Worm (Caenorhabditis elegans): ENCODE measurements around the gene wrk-1.

The wrk-1 gene

DNA sequence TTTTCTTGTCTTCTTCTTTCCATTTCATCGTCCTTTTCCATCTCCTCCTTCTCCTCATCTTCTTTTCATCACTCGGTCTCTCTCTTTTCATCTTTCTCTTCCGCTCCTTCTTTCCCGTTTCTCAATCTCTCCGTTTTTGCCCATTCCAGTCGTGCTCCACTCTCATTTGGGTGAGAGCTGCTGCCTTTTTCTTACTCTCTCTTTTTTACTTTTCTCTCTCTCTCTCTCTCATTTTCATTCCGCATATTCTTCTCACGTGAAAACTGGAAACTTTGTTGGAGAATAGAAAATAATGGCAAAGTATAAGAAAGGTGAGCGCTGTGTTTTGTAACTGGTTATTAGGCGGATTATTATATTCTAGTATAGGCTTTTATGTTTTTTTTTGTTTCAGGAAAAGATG lies 14.1 kb downstream of the wrk-1 start, which contains the start of gene tbc-18:
tbc-18 (plus strand) TSS at position 246 of the 400 bp plus-strand sequence.
- TF ChIP-seq dpl-1 (GFP tag; optimal IDR thresholded peaks at IDR 0.05) (peak in 1 of 3 experiments; percentile 7), aha-1 (tag; optimal IDR thresholded peaks at IDR 0.05) (no peak), lin-14 (GFP tag; optimal IDR thresholded peaks at IDR 0.05) (peak; percentile 91), swsn-7 (tag; optimal IDR thresholded peaks at IDR 0.05) (peak; percentile 45), fkh-8 (tag; optimal IDR thresholded peaks at IDR 0.05) (peak; percentile 87), mep-1 (tag; optimal IDR thresholded peaks at IDR 0.05) (peak; percentile 9), ces-1 (GFP tag; optimal IDR thresholded peaks at IDR 0.05) (no peak), nhr-20 (tag; optimal IDR thresholded peaks at IDR 0.05) (peak; percentile 20), lin-35 (GFP tag; optimal IDR thresholded peaks at IDR 0.05) (peak in 1 of 2 experiments; percentile 10), xbp-1 (tag; optimal IDR thresholded peaks at IDR 0.05) (peak; percentile 32), zip-4 (GFP tag; optimal IDR thresholded peaks at IDR 0.05) (no peak), dsc-1 (tag; optimal IDR thresholded peaks at IDR 0.05) (peak; percentile 62), fkh-10 (GFP tag; optimal IDR thresholded peaks at IDR 0.05) (peak; percentile 54), lin-15B (tag; optimal IDR thresholded peaks at IDR 0.05) (no peak), C34B4.2 (tag; optimal IDR thresholded peaks at IDR 0.05) (no peak), snu-23 (GFP tag; optimal IDR thresholded peaks at IDR 0.05) (peak; percentile 47), mdl-1 (tag; optimal IDR thresholded peaks at IDR 0.05) (no peak), pax-3 (tag; optimal IDR thresholded peaks at IDR 0.05) (peak; percentile 55), efl-1 (optimal IDR thresholded peaks at IDR 0.05) (peak; percentile 6 to 46), efl-1 (GFP tag; optimal IDR thresholded peaks at IDR 0.05 in 1 of 2) (no peak), unc-86 (tag; optimal IDR thresholded peaks at IDR 0.05) (peak; percentile 54), nhr-71 (tag; optimal IDR thresholded peaks at IDR 0.05) (peak; percentile 66), nhr-47 (tag; optimal IDR thresholded peaks at IDR 0.05) (peak; percentile 57), isw-1 (GFP tag; IDR thresholded peaks at IDR 0.05) (peak; percentile 18; the same call in 1 of the 2 replicates), lsy-2 (tag; optimal IDR thresholded peaks at IDR 0.05) (peak in 1 of 2 experiments; percentile 46), egl-13 (tag; optimal IDR thresholded peaks at IDR 0.05) (peak; percentile 40), ceh-82 (tag; optimal IDR thresholded peaks at IDR 0.05) (peak in 1 of 3 experiments; percentile 64)

DNA sequence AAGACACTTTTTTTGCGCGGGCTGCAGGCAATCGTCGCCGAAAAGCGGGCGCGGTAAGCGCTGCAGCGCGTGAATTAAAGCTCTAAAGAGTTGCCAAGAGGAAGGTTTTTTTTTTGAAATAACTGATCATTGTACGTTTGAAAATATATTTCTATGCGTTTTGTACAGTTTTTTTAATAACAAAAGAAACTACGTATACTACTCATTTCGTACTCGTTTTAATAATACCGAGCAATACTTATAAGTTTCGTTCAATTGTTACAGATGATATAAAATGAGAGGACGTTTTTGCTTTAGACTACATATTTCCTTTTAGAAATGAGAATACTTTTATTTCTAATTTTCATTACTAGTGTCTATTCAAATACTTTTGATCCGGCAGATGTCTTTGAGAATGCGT lies 20.5 kb downstream of the wrk-1 start, which contains the start of gene nep-15:
nep-15 (plus strand) TSS at position 301 of the 400 bp plus-strand sequence.
- no peak for TF ChIP-seq efl-1 (optimal IDR thresholded peaks at IDR 0.05)
- no peak for TF ChIP-seq efl-1 (GFP tag; optimal IDR thresholded peaks at IDR 0.05 in 1 of 2)
- no peak for TF ChIP-seq alr-1 (tag; optimal IDR thresholded peaks at IDR 0.05; ENCODE audit: borderline replicate concordance)
- no peak for TF ChIP-seq F16B12.6 (tag; optimal IDR thresholded peaks at IDR 0.05)

DNA sequence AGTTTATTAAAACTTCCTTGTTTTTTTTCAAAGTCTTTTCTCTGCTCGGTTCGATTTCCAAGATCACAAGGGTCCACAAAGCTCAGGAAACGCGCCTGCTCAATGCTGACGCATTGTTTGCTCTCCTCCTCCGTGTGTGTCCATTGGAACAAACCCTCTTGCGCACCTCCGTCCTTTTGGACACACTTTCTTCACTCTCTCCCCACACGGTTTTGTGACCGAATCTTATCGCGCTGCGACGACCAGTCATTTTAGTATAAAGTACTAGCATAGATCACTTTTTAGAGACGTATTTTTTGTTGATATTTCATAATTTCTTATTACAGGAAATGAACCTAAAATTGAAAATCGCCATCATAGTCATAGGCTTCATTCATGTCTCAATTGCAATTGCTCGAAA lies 24.2 kb downstream of the wrk-1 start:
- TF ChIP-seq fos-1 (tag; optimal IDR thresholded peaks at IDR 0.05) = peak; percentile 15
- TF ChIP-seq lir-3 (tag; optimal IDR thresholded peaks at IDR 0.05; ENCODE audit: poor library complexity) = no peak
- no peak for TF ChIP-seq nhr-11 (tag; optimal IDR thresholded peaks at IDR 0.05)
- TF ChIP-seq tlp-1 (tag; optimal IDR thresholded peaks at IDR 0.05) = no peak
- no peak for TF ChIP-seq ces-1 (GFP tag; optimal IDR thresholded peaks at IDR 0.05)
- peak; percentile 76 for TF ChIP-seq xbp-1 (tag; optimal IDR thresholded peaks at IDR 0.05)
- TF ChIP-seq lin-39 (tag; optimal IDR thresholded peaks at IDR 0.05) = peak; percentile 30
- TF ChIP-seq sup-37 (GFP tag; optimal IDR thresholded peaks at IDR 0.05) = peak; percentile 42
- peak; percentile 88 for TF ChIP-seq nhr-71 (tag; optimal IDR thresholded peaks at IDR 0.05)
- peak; percentile 14 for TF ChIP-seq nhr-237 (tag; optimal IDR thresholded peaks at IDR 0.05)
- peak; percentile 85 for TF ChIP-seq nhr-20 (tag; optimal IDR thresholded peaks at IDR 0.05)
- peak; percentile 78 to 82 for TF ChIP-seq lsy-2 (tag; optimal IDR thresholded peaks at IDR 0.05)
- no peak for TF ChIP-seq pag-3 (tag; optimal IDR thresholded peaks at IDR 0.05; ENCODE audit: borderline replicate concordance, insufficient read depth)
- peak; percentile 89 for TF ChIP-seq tbx-2 (tag; optimal IDR thresholded peaks at IDR 0.05)
- peak; percentile 67 for TF ChIP-seq jun-1 (tag; optimal IDR thresholded peaks at IDR 0.05)
- TF ChIP-seq unc-30 (tag; optimal IDR thresholded peaks at IDR 0.05) = no peak
- TF ChIP-seq sox-4 (tag; optimal IDR thresholded peaks at IDR 0.05) = no peak
- peak; percentile 93 for TF ChIP-seq lin-14 (GFP tag; optimal IDR thresholded peaks at IDR 0.05)
- peak; percentile 54 for TF ChIP-seq egl-13 (tag; optimal IDR thresholded peaks at IDR 0.05)
- no peak for TF ChIP-seq hpl-2 (GFP tag; optimal IDR thresholded peaks at IDR 0.05)
- TF ChIP-seq lin-13 (GFP tag; optimal IDR thresholded peaks at IDR 0.05) = peak; percentile 73
- TF ChIP-seq pqm-1 (tag; optimal IDR thresholded peaks at IDR 0.05) = no peak
- TF ChIP-seq nhr-77 (tag; optimal IDR thresholded peaks at IDR 0.05) = peak; percentile 69
- peak; percentile 86 for TF ChIP-seq rnt-1 (tag; optimal IDR thresholded peaks at IDR 0.05)
- 0 out of 2 replicates have a peak, but pooled peaks have one; percentile 27 for TF ChIP-seq ceh-88 (GFP tag; IDR thresholded peaks at IDR 0.05)
- TF ChIP-seq F16B12.6 (tag; optimal IDR thresholded peaks at IDR 0.05) = no peak
- peak; percentile 78 for TF ChIP-seq mep-1 (tag; optimal IDR thresholded peaks at IDR 0.05)
- TF ChIP-seq unc-98 (GFP tag; IDR thresholded peaks at IDR 0.05) = no peak
